Worm (Caenorhabditis elegans) whole organism, early embryonic: ENCODE results near the gene mpz-3.
A peak's percentile ranks its signal among the peaks of the same experiment; 100 is the strongest.

ENCODE experiments used
- B0310.2 ChIP-seq: sonication (generic microtip); optimal IDR thresholded peaks from 2 replicates; lab custom pipeline; 2016; ENCODE audit warnings: mild to moderate bottlenecking, missing genetic modification characterization, missing compliant biosample characterization
- F13C5.2 ChIP-seq: sonication (generic microtip); optimal IDR thresholded peaks from 2 replicates; lab custom pipeline; 2017; ENCODE audit warnings: mild to moderate bottlenecking, missing genetic modification characterization, inconsistent platforms, missing compliant biosample characterization
- aly-1 ChIP-seq: sonication (generic microtip); optimal IDR thresholded peaks from 2 replicates; lab custom pipeline; 2016; ENCODE audit warnings: missing genetic modification characterization, missing compliant biosample characterization
- ama-1 ChIP-seq: fragments of 150-350 bp; optimal IDR thresholded peaks from 2 replicates; lab custom pipeline; 2014
- ceh-13 ChIP-seq: fragments of 200-800 bp; sonication (Bioruptor generic); optimal IDR thresholded peaks from 2 replicates; lab custom pipeline; 2018; ENCODE audit warnings: mild to moderate bottlenecking, missing genetic modification characterization, missing compliant biosample characterization
- ceh-36 ChIP-seq: sonication (generic microtip); optimal IDR thresholded peaks from 2 replicates; lab custom pipeline; 2016; ENCODE audit warnings: missing genetic modification characterization, inconsistent platforms, missing compliant biosample characterization
- ets-7 ChIP-seq: sonication (generic microtip); optimal IDR thresholded peaks from 2 replicates; lab custom pipeline; 2016; ENCODE audit warnings: missing genotype, missing genetic modification characterization, missing compliant biosample characterization
- flt-1 ChIP-seq: fragments of 200-800 bp; sonication (Bioruptor generic); IDR thresholded peaks from 2 replicates; pipeline ENCODE4 v1.3.6; 2022; ENCODE audit warnings: missing genetic modification characterization, missing compliant biosample characterization
- hmbx-1 ChIP-seq: sonication (generic microtip); optimal IDR thresholded peaks from 2 replicates; lab custom pipeline; 2016; ENCODE audit warnings: mild to moderate bottlenecking, missing genetic modification characterization, missing compliant biosample characterization
- hmg-4 ChIP-seq: fragments of 200-800 bp; sonication (Bioruptor generic); optimal IDR thresholded peaks from 2 replicates; lab custom pipeline; 2018; ENCODE audit warnings: mild to moderate bottlenecking, missing genetic modification characterization, missing compliant biosample characterization
- hnd-1 ChIP-seq: sonication (generic microtip); optimal IDR thresholded peaks from 2 replicates; lab custom pipeline; 2016; ENCODE audit warnings: missing genetic modification characterization, missing compliant biosample characterization
- pes-1 ChIP-seq: fragments of 200-800 bp; sonication (Bioruptor generic); IDR thresholded peaks from 2 replicates; pipeline ENCODE4 v1.3.6; 2022; ENCODE audit warnings: missing genetic modification reagents, missing genetic modification characterization, missing compliant biosample characterization
- scrt-1 ChIP-seq: fragments of 200-800 bp; sonication (Bioruptor generic); IDR thresholded peaks from 2 replicates; pipeline ENCODE4 v1.3.6; 2022; ENCODE audit warnings: missing genetic modification characterization, missing compliant biosample characterization
- sea-1 ChIP-seq: fragments of 200-800 bp; sonication (Bioruptor generic); conservative IDR thresholded peaks from 2 replicates; pipeline ENCODE4 v1.3.6; 2022; ENCODE audit warnings: missing genetic modification characterization, missing compliant biosample characterization
- tbx-11 ChIP-seq: fragments of 200-800 bp; sonication (Bioruptor generic); IDR thresholded peaks from 2 replicates; pipeline ENCODE4 v1.3.6; 2022; ENCODE audit warnings: missing genetic modification characterization, missing compliant biosample characterization
- tbx-37 ChIP-seq: fragments of 200-800 bp; sonication (Bioruptor generic); conservative IDR thresholded peaks from 2 replicates; pipeline ENCODE4 v1.3.6; 2022; ENCODE audit warnings: missing genetic modification reagents, missing genetic modification characterization, missing compliant biosample characterization
- tra-4 ChIP-seq: sonication (generic microtip); optimal IDR thresholded peaks from 2 replicates; lab custom pipeline; 2017; ENCODE audit warnings: missing genetic modification characterization, missing compliant biosample characterization

The mpz-3 gene

ce11 chrII:6544842-6545410, 20.3 kb downstream of the mpz-3 start, which contains the start of gene lron-15:
Gene lron-15, minus strand, starts transcription at chrII:6544892.
- no peak for TF ChIP-seq flt-1 (GFP tag; lab: Robert Waterston, UW)

- TF ChIP-seq F13C5.2 (tag; lab: Kevin White, UChicago) = peak; percentile 5
- no peak for TF ChIP-seq tbx-11 (GFP tag; lab: Robert Waterston, UW)
These were observed 29.2 kb downstream of the mpz-3 start, which contains the start of gene utp-20 for ce11 chrII:6535957-6536424. Gene utp-20, plus strand, starts transcription at chrII:6536374.

DNA sequence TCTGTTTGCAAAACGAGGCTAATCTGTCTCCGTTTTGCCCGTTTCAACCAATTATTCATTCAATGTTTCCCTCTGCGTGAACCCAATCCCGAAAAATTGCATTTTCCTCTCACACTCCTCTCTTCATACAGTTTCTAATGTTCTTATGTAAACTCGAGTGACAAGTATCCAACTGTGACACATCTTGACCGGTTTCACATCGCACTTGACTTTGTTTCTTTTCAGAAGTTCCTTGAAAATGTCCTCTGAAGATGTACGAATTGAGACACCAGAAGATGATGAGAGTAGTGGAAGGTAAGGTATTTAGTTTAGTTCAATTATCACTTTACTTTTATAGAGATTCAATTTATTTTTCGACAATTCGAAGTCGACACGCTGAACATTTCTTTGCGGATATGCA, 33.3 kb downstream of the mpz-3 start, which contains the start of gene abcx-1:
Gene abcx-1, plus strand, starts transcription at position 224 of the 400 bp plus-strand sequence.
- TF ChIP-seq ama-1 (lab: Kevin White, UChicago) (no peak), scrt-1 (GFP tag; lab: Robert Waterston, UW) (no peak), ets-7 (tag; lab: Kevin White, UChicago) (no peak), flt-1 (GFP tag; lab: Robert Waterston, UW) (no peak), ceh-13 (GFP tag; lab: Kevin White, UChicago) (no peak), pes-1 (GFP tag; lab: Robert Waterston, UW) (no peak), ceh-36 (tag; lab: Kevin White, UChicago) (no peak), tbx-37 (GFP tag; lab: Robert Waterston, UW) (no peak), tra-4 (no peak), B0310.2 (no peak), hmg-4 (GFP tag; lab: Kevin White, UChicago) (no peak), F13C5.2 (tag; lab: Kevin White, UChicago) (no peak), tbx-11 (GFP tag; lab: Robert Waterston, UW) (no peak)

DNA sequence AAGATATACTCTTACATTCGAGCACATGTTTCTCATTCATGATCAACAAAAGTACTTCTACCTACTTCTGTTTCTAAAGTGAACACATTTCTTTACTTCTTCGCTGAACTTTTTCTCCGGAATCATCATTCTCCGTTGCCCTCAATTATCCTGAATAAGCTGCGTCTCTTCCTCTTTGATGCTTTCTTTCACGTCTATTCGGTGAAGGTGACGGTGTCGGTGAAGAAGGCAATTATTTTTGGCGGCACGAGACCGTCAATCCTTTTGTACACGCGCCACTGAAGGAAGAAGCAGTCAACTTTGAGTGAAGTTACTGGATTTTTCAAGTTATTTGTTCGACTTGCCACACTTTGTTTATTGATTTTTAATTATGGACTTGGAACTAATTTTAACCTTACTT, 33.7 kb downstream of the mpz-3 start, which contains the start of gene abch-1:
Gene abch-1, minus strand, starts transcription at position 101 of the 400 bp plus-strand sequence.
- TF ChIP-seq F13C5.2 (tag; lab: Kevin White, UChicago) = no peak
- TF ChIP-seq pes-1 (GFP tag; lab: Robert Waterston, UW) = no peak
- TF ChIP-seq flt-1 (GFP tag; lab: Robert Waterston, UW) = no peak

- TF ChIP-seq hmbx-1 (tag; lab: Kevin White, UChicago) (no peak), scrt-1 (GFP tag; lab: Robert Waterston, UW) (no peak), hmg-4 (GFP tag; lab: Kevin White, UChicago) (no peak), pes-1 (GFP tag; lab: Robert Waterston, UW) (no peak), F13C5.2 (tag; lab: Kevin White, UChicago) (no peak), ceh-13 (GFP tag; lab: Kevin White, UChicago) (no peak), B0310.2 (no peak), ceh-36 (tag; lab: Kevin White, UChicago) (no peak), tbx-11 (GFP tag; lab: Robert Waterston, UW) (no peak), aly-1 (no peak), flt-1 (GFP tag; lab: Robert Waterston, UW) (no peak), hnd-1 (tag; lab: Kevin White, UChicago) (no peak)
These were observed 36.6 kb downstream of the mpz-3 start, which contains the start of gene C56E6.4 for ce11 chrII:6528629-6529028. Gene C56E6.4, minus strand, starts transcription at chrII:6528729.

- TF ChIP-seq tra-4 (no peak), tbx-37 (GFP tag; lab: Robert Waterston, UW) (no peak), ets-7 (tag; lab: Kevin White, UChicago) (no peak), hmg-4 (GFP tag; lab: Kevin White, UChicago) (no peak)
These were observed 39.0 kb downstream of the mpz-3 start for ce11 chrII:6526136-6526684.

DNA sequence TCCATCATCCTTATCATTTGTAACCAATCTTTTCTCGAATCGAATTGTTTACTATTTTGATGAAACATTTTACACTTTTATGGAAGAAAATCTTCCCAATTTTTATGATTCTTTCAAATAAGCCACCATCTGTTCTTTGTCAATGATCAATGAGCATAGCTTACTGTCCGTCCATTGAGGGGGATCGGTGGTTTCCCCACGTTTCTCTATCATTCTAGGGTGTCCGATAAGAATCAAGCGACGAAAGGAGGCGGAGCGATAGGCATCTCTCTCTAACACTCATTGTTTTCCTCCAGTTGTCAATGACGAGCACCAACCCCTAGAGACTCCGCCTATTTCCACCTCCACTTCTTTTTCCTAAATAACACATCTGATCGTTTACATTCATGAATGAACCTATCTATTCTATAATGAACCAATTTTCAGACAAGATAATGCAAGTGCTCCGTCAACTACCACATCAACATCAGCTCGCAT, 40.7 kb downstream of the mpz-3 start, which contains the start of gene C56E6.2:
Gene C56E6.2, plus strand, starts transcription at position 427 of the 477 bp plus-strand sequence.
- TF ChIP-seq flt-1 (GFP tag; lab: Robert Waterston, UW) (no peak), ets-7 (tag; lab: Kevin White, UChicago) (no peak), ama-1 (lab: Kevin White, UChicago) (no peak), ceh-13 (GFP tag; lab: Kevin White, UChicago) (no peak), scrt-1 (GFP tag; lab: Robert Waterston, UW) (no peak), hmg-4 (GFP tag; lab: Kevin White, UChicago) (no peak), sea-1 (GFP tag; lab: Robert Waterston, UW) (no peak), hnd-1 (tag; lab: Kevin White, UChicago) (no peak), tbx-11 (GFP tag; lab: Robert Waterston, UW) (no peak), B0310.2 (no peak), pes-1 (GFP tag; lab: Robert Waterston, UW) (no peak), F13C5.2 (tag; lab: Kevin White, UChicago) (no peak), aly-1 (no peak), tra-4 (no peak), hmbx-1 (tag; lab: Kevin White, UChicago) (no peak), ceh-36 (tag; lab: Kevin White, UChicago) (no peak), tbx-37 (GFP tag; lab: Robert Waterston, UW) (no peak)

ce11 chrII:6523940-6524339, 41.3 kb downstream of the mpz-3 start:
- TF ChIP-seq sea-1 (GFP tag; lab: Robert Waterston, UW) (no peak), tbx-37 (GFP tag; lab: Robert Waterston, UW) (no peak), hnd-1 (tag; lab: Kevin White, UChicago) (no peak), ceh-36 (tag; lab: Kevin White, UChicago) (no peak), ets-7 (tag; lab: Kevin White, UChicago) (no peak), aly-1 (no peak), tra-4 (no peak), ama-1 (lab: Kevin White, UChicago) (no peak), tbx-11 (GFP tag; lab: Robert Waterston, UW) (no peak), ceh-13 (GFP tag; lab: Kevin White, UChicago) (no peak), flt-1 (GFP tag; lab: Robert Waterston, UW) (no peak), B0310.2 (no peak), hmbx-1 (tag; lab: Kevin White, UChicago) (no peak), scrt-1 (GFP tag; lab: Robert Waterston, UW) (no peak), pes-1 (GFP tag; lab: Robert Waterston, UW) (no peak)
